Worm (Caenorhabditis elegans) whole organism, L4 larva: Measurements from ENCODE around the gene gur-3.

ENCODE experiments used
- ama-1 ChIP-seq: fragments of 150-350 bp; optimal IDR thresholded peaks from 2 replicates; lab custom pipeline; 2014; ENCODE audit warnings: inconsistent platforms, mixed read lengths
- egl-27 ChIP-seq: sonication (generic microtip); optimal IDR thresholded peaks from 3 replicates; lab custom pipeline; 2017; ENCODE audit warnings: missing biosample characterization, missing genetic modification reagents, missing genetic modification characterization
- lin-13 ChIP-seq: fragments of 150-350 bp; optimal IDR thresholded peaks from 2 replicates; lab custom pipeline; 2014; ENCODE audit warnings: missing biosample characterization, missing genetic modification reagents, missing genetic modification characterization
- nhr-237 ChIP-seq: sonication (generic microtip); optimal IDR thresholded peaks from 2 replicates; lab custom pipeline; 2017; ENCODE audit warnings: missing biosample characterization, missing genetic modification characterization
- nhr-25 ChIP-seq: sonication (generic microtip); optimal IDR thresholded peaks from 2 replicates; lab custom pipeline; 2017; ENCODE audit warnings: missing genetic modification characterization, mild to moderate bottlenecking, missing compliant biosample characterization, antibody characterized with exemption, moderate library complexity, borderline replicate concordance; ENCODE audit not compliant: insufficient read depth

- TF ChIP-seq egl-27 (tag; lab: Kevin White, UChicago), result no peak
- TF ChIP-seq ama-1, result no peak
- TF ChIP-seq nhr-237 (tag; lab: Kevin White, UChicago), result no peak
- no peak for TF ChIP-seq nhr-25 (tag; lab: Kevin White, UChicago)
- TF ChIP-seq lin-13 (GFP tag; lab: Kevin White, UChicago), result no peak
Observed at ce11 chrX:10443836-10444235, 37.7 kb upstream of the gur-3 start, which contains the start of gene C39B10.3.
